Fruit fly (Drosophila melanogaster) whole organism, embryonic: ENCODE results near the gene CG6891.

Source experiments
- Atf-2 ChIP-seq: fragments of 200-800 bp; sonication (Bioruptor generic); optimal IDR thresholded peaks from 2 replicates; lab custom pipeline; 2016; ENCODE audit warnings: missing biosample characterization, missing genetic modification characterization
- Blimp-1 ChIP-seq: fragments of 200-800 bp; sonication (Bioruptor generic); optimal IDR thresholded peaks from 3 replicates; lab custom pipeline; 2018; ENCODE audit warnings: missing biosample characterization, missing genetic modification characterization, mild to moderate bottlenecking, moderate library complexity, missing genetic modification reagents
- BtbVII ChIP-seq: fragments of 200-800 bp; sonication (Bioruptor generic); optimal IDR thresholded peaks from 3 replicates; lab custom pipeline; 2017; ENCODE audit warnings: missing biosample characterization, mild to moderate bottlenecking, missing genetic modification characterization
- CG10147 ChIP-seq: fragments of 200-800 bp; sonication (Bioruptor generic); optimal IDR thresholded peaks from 2 replicates; lab custom pipeline; 2019; ENCODE audit warnings: missing biosample characterization, mild to moderate bottlenecking, missing genetic modification characterization, moderate library complexity
- CG10321 ChIP-seq: fragments of 200-800 bp; sonication (Bioruptor generic); IDR thresholded peaks from 2 replicates; pipeline ENCODE4 v1.3.6; 2022; ENCODE audit warnings: missing biosample characterization, missing genetic modification characterization
- CG12744 ChIP-seq: fragments of 200-800 bp; sonication (Bioruptor generic); optimal IDR thresholded peaks from 2 replicates; lab custom pipeline; 2016; ENCODE audit warnings: missing biosample characterization, missing genetic modification characterization
- CG13287 ChIP-seq: fragments of 200-800 bp; sonication (Bioruptor generic); IDR thresholded peaks from 2 replicates; pipeline ENCODE4 v1.3.6; 2022; ENCODE audit warnings: missing biosample characterization, missing genetic modification characterization; ENCODE audit not compliant: partially characterized antibody
- CG13424 ChIP-seq: fragments of 200-800 bp; sonication (Bioruptor generic); optimal IDR thresholded peaks from 2 replicates; lab custom pipeline; 2019; ENCODE audit warnings: missing biosample characterization, mild to moderate bottlenecking, missing genetic modification characterization, moderate library complexity
- CG14441 ChIP-seq: fragments of 200-800 bp; sonication (Bioruptor generic); IDR thresholded peaks from 2 replicates; pipeline ENCODE4 v1.3.6; 2022; ENCODE audit warnings: missing biosample characterization, missing genetic modification characterization
- CG17612 ChIP-seq: fragments of 200-800 bp; sonication (Bioruptor generic); IDR thresholded peaks from 2 replicates; pipeline ENCODE4 v1.3.6; 2022; ENCODE audit warnings: missing biosample characterization, missing genetic modification characterization
- CG18476 ChIP-seq: fragments of 200-800 bp; sonication (Bioruptor generic); optimal IDR thresholded peaks from 2 replicates; lab custom pipeline; 2016; ENCODE audit warnings: missing biosample characterization, mild to moderate bottlenecking, missing genetic modification characterization
- CG18619 ChIP-seq: fragments of 200-800 bp; sonication (Bioruptor generic); optimal IDR thresholded peaks from 3 replicates; lab custom pipeline; 2017; ENCODE audit warnings: missing biosample characterization, mild to moderate bottlenecking, missing genetic modification characterization
- CG2199 ChIP-seq: fragments of 200-800 bp; sonication (Bioruptor generic); IDR thresholded peaks from 3 replicates; pipeline ENCODE4 v1.3.6; 2022; ENCODE audit warnings: missing biosample characterization, missing genetic modification characterization
- CG2678 ChIP-seq: fragments of 200-800 bp; sonication (Bioruptor generic); optimal IDR thresholded peaks from 3 replicates; lab custom pipeline; 2019; ENCODE audit warnings: missing biosample characterization, mild to moderate bottlenecking, missing genetic modification characterization, moderate library complexity
- CG2875 ChIP-seq: fragments of 200-800 bp; sonication (Bioruptor generic); optimal IDR thresholded peaks from 2 replicates; lab custom pipeline; 2017; ENCODE audit warnings: missing biosample characterization, mild to moderate bottlenecking, missing genetic modification characterization, missing genetic modification reagents
- CG34422 ChIP-seq: fragments of 200-800 bp; sonication (Bioruptor generic); IDR thresholded peaks from 3 replicates; pipeline ENCODE4 v1.3.6; 2022; ENCODE audit warnings: missing biosample characterization, missing genetic modification characterization
- CG8290 ChIP-seq, 3 experiments: fragments of 200-800 bp; sonication (Bioruptor generic); optimal IDR thresholded peaks; 2 replicates each; lab custom pipeline; 2016 to 2019; ENCODE audit warnings: missing biosample characterization in 3 of 3, missing genetic modification characterization in 3 of 3, mild to moderate bottlenecking in 2 of 3, moderate library complexity in 1 of 3
- CG8388 ChIP-seq: fragments of 200-800 bp; sonication (Bioruptor generic); optimal IDR thresholded peaks from 2 replicates; lab custom pipeline; 2019; ENCODE audit warnings: missing biosample characterization, mild to moderate bottlenecking, missing genetic modification characterization, moderate library complexity
- CG8478 ChIP-seq: fragments of >200 bp; optimal IDR thresholded peaks from 2 replicates; lab custom pipeline; 2018
- CG8924 ChIP-seq: fragments of 200-800 bp; optimal IDR thresholded peaks from 3 replicates; lab custom pipeline; 2019; ENCODE audit warnings: missing biosample characterization, mild to moderate bottlenecking, missing genetic modification characterization, moderate library complexity
- CrebB ChIP-seq: fragments of 200-800 bp; sonication (Bioruptor generic); optimal IDR thresholded peaks from 3 replicates; lab custom pipeline; 2018; ENCODE audit warnings: missing biosample characterization, mild to moderate bottlenecking, missing genetic modification characterization
- Dek ChIP-seq: fragments of 200-800 bp; sonication (Bioruptor generic); optimal IDR thresholded peaks from 3 replicates; lab custom pipeline; 2019; ENCODE audit warnings: missing biosample characterization, mild to moderate bottlenecking, missing genetic modification characterization, moderate library complexity
- E2f2 ChIP-seq: fragments of 200-800 bp; sonication (Bioruptor generic); IDR thresholded peaks from 2 replicates; pipeline ENCODE4 v1.3.6; 2022; ENCODE audit warnings: missing biosample characterization, missing genetic modification characterization
- Fer1 ChIP-seq: fragments of 200-800 bp; sonication (Bioruptor generic); optimal IDR thresholded peaks from 2 replicates; lab custom pipeline; 2017; ENCODE audit warnings: missing biosample characterization, mild to moderate bottlenecking, missing genetic modification characterization
- GATAe ChIP-seq: fragments of 200-800 bp; sonication (Bioruptor generic); conservative IDR thresholded peaks from 2 replicates; pipeline ENCODE4 v1.3.6; 2022; ENCODE audit warnings: missing biosample characterization, missing genetic modification characterization
- HmgZ ChIP-seq: fragments of 200-800 bp; sonication (Bioruptor generic); optimal IDR thresholded peaks from 2 replicates; lab custom pipeline; 2018; ENCODE audit warnings: missing biosample characterization, mild to moderate bottlenecking, missing genetic modification characterization
- Hr51 ChIP-seq, 2 experiments: fragments of 200-800 bp; sonication (Bioruptor generic); optimal IDR thresholded peaks; 2 replicates in 1 of 2; 3 replicates in 1 of 2; lab custom pipeline; 2016 to 2018; ENCODE audit warnings: missing biosample characterization in 2 of 2, missing genetic modification characterization in 2 of 2, mild to moderate bottlenecking in 1 of 2, moderate library complexity in 1 of 2
- MESR4 ChIP-seq: fragments of 200-800 bp; sonication (Bioruptor generic); optimal IDR thresholded peaks from 2 replicates; lab custom pipeline; 2018; ENCODE audit warnings: missing biosample characterization, mild to moderate bottlenecking, missing genetic modification characterization, moderate library complexity
- Meics ChIP-seq: fragments of 200-800 bp; sonication (Bioruptor generic); optimal IDR thresholded peaks from 2 replicates; lab custom pipeline; 2017; ENCODE audit warnings: missing biosample characterization, mild to moderate bottlenecking, missing genetic modification characterization
- NC2α ChIP-seq: fragments of 200-800 bp; sonication (Bioruptor generic); optimal IDR thresholded peaks from 2 replicates; lab custom pipeline; 2016; ENCODE audit warnings: missing biosample characterization, missing genetic modification characterization
- Neu2 ChIP-seq: fragments of 200-800 bp; sonication (Bioruptor generic); optimal IDR thresholded peaks from 3 replicates; lab custom pipeline; 2016; ENCODE audit warnings: missing biosample characterization, missing genetic modification characterization, borderline replicate concordance
- Ptx1 ChIP-seq: fragments of 200-800 bp; sonication (Bioruptor generic); IDR thresholded peaks from 2 replicates; pipeline ENCODE4 v1.3.6; 2022; ENCODE audit warnings: missing biosample characterization, missing genetic modification characterization
- amos ChIP-seq: fragments of 200-800 bp; sonication (Bioruptor generic); IDR thresholded peaks from 2 replicates; pipeline ENCODE4 v1.3.6; 2022; ENCODE audit warnings: missing biosample characterization, missing genetic modification characterization; ENCODE audit not compliant: partially characterized antibody
- cas ChIP-seq: fragments of 200-800 bp; sonication (Bioruptor generic); IDR thresholded peaks from 2 replicates; pipeline ENCODE4 v1.3.6; 2022; ENCODE audit warnings: missing biosample characterization, missing genetic modification characterization
- caup ChIP-seq: fragments of 200-800 bp; sonication (Bioruptor generic); optimal IDR thresholded peaks from 3 replicates; lab custom pipeline; 2017; ENCODE audit warnings: missing biosample characterization, mild to moderate bottlenecking, missing genetic modification characterization, moderate library complexity; ENCODE audit not compliant: severe bottlenecking
- ci ChIP-seq: fragments of 200-800 bp; sonication (Bioruptor generic); IDR thresholded peaks from 3 replicates; pipeline ENCODE4 v1.3.6; 2022; ENCODE audit warnings: missing biosample characterization, missing genetic modification characterization
- crol ChIP-seq: fragments of 200-800 bp; sonication (Bioruptor generic); IDR thresholded peaks from 2 replicates; pipeline ENCODE4 v1.3.6; 2022; ENCODE audit warnings: missing biosample characterization, missing genetic modification characterization
- dpn ChIP-seq, 2 experiments: fragments of 200-800 bp; sonication (Bioruptor generic); optimal IDR thresholded peaks; 3 replicates each; lab custom pipeline; 2016; ENCODE audit warnings: missing biosample characterization in 2 of 2, missing genetic modification characterization in 2 of 2
- fd96Cb ChIP-seq: fragments of 200-800 bp; sonication (Bioruptor generic); optimal IDR thresholded peaks from 2 replicates; lab custom pipeline; 2018; ENCODE audit warnings: missing biosample characterization, mild to moderate bottlenecking, missing genetic modification characterization, moderate library complexity
- gem ChIP-seq: fragments of 200-800 bp; sonication (Bioruptor generic); optimal IDR thresholded peaks from 2 replicates; lab custom pipeline; 2019; ENCODE audit warnings: missing biosample characterization, mild to moderate bottlenecking, missing genetic modification characterization, moderate library complexity
- gt ChIP-seq: fragments of 200-800 bp; sonication (Bioruptor generic); IDR thresholded peaks from 2 replicates; pipeline ENCODE4 v1.3.6; 2022; ENCODE audit warnings: missing biosample characterization, missing genetic modification characterization
- lmd ChIP-seq: fragments of 200-800 bp; sonication (Bioruptor generic); IDR thresholded peaks from 2 replicates; pipeline ENCODE4 v1.3.6; 2022; ENCODE audit warnings: missing biosample characterization, missing genetic modification characterization
- mam ChIP-seq: fragments of 200-800 bp; sonication (Bioruptor generic); optimal IDR thresholded peaks from 3 replicates; lab custom pipeline; 2016; ENCODE audit warnings: missing biosample characterization, missing genetic modification characterization
- row ChIP-seq: fragments of 200-800 bp; sonication (Bioruptor generic); IDR thresholded peaks from 3 replicates; pipeline ENCODE4 v1.3.6; 2022; ENCODE audit warnings: missing biosample characterization, missing genetic modification characterization
- sisA ChIP-seq: fragments of 200-800 bp; sonication (Bioruptor generic); IDR thresholded peaks from 2 replicates; pipeline ENCODE4 v1.3.6; 2022; ENCODE audit warnings: missing biosample characterization, missing genetic modification characterization
- sr ChIP-seq: fragments of 200-800 bp; sonication (Bioruptor generic); IDR thresholded peaks from 3 replicates; pipeline ENCODE4 v1.3.6; 2022; ENCODE audit warnings: missing biosample characterization, missing genetic modification characterization
- tgo ChIP-seq: fragments of 200-800 bp; sonication (Bioruptor generic); IDR thresholded peaks from 3 replicates; pipeline ENCODE4 v1.3.6; 2022; ENCODE audit warnings: missing biosample characterization, missing genetic modification characterization
- toy ChIP-seq: fragments of 200-800 bp; sonication (Bioruptor generic); IDR thresholded peaks from 2 replicates; pipeline ENCODE4 v1.3.6; 2022; ENCODE audit warnings: missing biosample characterization, missing genetic modification characterization

Gene CG6891

DNA sequence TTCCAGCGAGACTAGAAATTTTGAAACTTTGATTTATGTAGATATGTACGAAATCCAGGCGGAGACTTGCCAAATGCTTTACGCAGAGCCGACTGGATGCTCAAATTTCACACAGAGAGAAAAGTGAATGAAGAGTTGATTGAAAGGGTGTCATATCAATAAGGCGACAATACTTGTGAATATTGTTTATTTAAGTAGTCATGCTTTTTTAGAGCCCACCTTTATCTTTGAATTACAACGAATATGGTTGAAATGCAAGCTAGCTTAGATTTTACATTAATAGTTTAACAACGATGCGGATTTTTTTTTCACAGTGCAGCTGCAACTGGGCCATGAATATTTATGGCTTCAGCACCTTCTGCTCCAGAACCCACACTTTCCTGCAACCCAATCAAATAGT, 35.2 kb upstream of the CG6891 start, which contains the start of gene CG6873:
CG6873 (minus strand) TSS at position 101 of the 400 bp plus-strand sequence.
- TF ChIP-seq lmd (GFP tag; lab: Robert Waterston, UW) (no peak), dpn (GFP tag; optimal IDR thresholded peaks at IDR 0.05; lab: Kevin White, UChicago) (no peak), E2f2 (GFP tag; lab: Robert Waterston, UW) (no peak), CG10321 (GFP tag; lab: Robert Waterston, UW) (no peak), MESR4 (no peak)

dm6 chrX:18748206-18748605, 26.8 kb upstream of the CG6891 start, which contains the start of gene CG12609:
Gene CG12609 (minus strand): TSS chrX:18748306.
- no peak for TF ChIP-seq GATAe (GFP tag; lab: Robert Waterston, UW)
- TF ChIP-seq CG2678 = no peak
- no peak for TF ChIP-seq gt (GFP tag; lab: Robert Waterston, UW)
- no peak for TF ChIP-seq gem (tag; lab: Kevin White, UChicago)
- no peak for TF ChIP-seq Atf-2
- TF ChIP-seq NC2α (GFP tag; lab: Kevin White, UChicago) = no peak
- no peak for TF ChIP-seq BtbVII (GFP tag; lab: Kevin White, UChicago)
- TF ChIP-seq CG18476 = no peak
- TF ChIP-seq CG14441 (GFP tag; lab: Robert Waterston, UW) = no peak
- no peak for TF ChIP-seq Fer1 (GFP tag; lab: Kevin White, UChicago)
- TF ChIP-seq CG12744 (GFP tag; lab: Kevin White, UChicago) = no peak
- TF ChIP-seq caup = no peak
- no peak for TF ChIP-seq toy (GFP tag; lab: Robert Waterston, UW)
- TF ChIP-seq sisA = no peak
- no peak for TF ChIP-seq CG18619
- no peak for TF ChIP-seq CrebB (tag; lab: Kevin White, UChicago)
- TF ChIP-seq, all 482 proteins: peak for 0

DNA sequence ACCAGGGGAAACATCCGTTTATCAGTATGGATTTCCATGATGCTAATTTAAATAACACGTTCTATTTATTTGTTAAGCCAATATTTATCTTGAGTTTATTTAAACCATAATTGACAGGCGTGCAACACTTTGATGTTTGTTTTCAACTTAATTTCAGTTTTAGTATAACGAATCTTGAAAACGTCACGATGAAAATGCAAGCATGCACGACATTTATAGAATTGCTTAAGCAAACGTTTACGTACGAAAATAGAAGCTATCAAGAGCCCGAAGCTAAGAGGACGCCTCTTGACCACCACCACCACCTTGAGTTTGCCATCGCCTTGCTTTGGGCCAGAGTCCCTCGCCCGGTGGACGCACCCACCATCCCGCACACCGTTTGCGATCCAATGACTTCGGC, 3.7 kb upstream of the CG6891 start:
- TF ChIP-seq CG8388 (GFP tag; lab: Kevin White, UChicago) = no peak
- TF ChIP-seq CG2199 = peak; percentile 99
- no peak for TF ChIP-seq amos

dm6 chrX:18771995-18772394, 3.0 kb upstream of the CG6891 start:
- TF ChIP-seq CG8290 (GFP tag; optimal IDR thresholded peaks at IDR 0.05; lab: Kevin White, UChicago) = no peak
- TF ChIP-seq CG8290 (tag; optimal IDR thresholded peaks at IDR 0.05; lab: Kevin White, UChicago) = peak in 1 of 2 experiments; percentile 37
- peak; percentile 27 for TF ChIP-seq HmgZ (tag; lab: Kevin White, UChicago)
- no peak for TF ChIP-seq row (GFP tag; lab: Robert Waterston, UW)
- TF ChIP-seq fd96Cb = no peak
- no peak for TF ChIP-seq mam
- no peak for TF ChIP-seq CG10147
- TF ChIP-seq CG13287 = 0 out of 2 replicates have a peak, but pooled peaks have one; percentile 10
- no peak for TF ChIP-seq Dek (tag; lab: Kevin White, UChicago)
- no peak for TF ChIP-seq Meics (GFP tag; lab: Kevin White, UChicago)
- no peak for TF ChIP-seq CG8924 (tag; lab: Kevin White, UChicago)
- TF ChIP-seq Hr51 (GFP tag; optimal IDR thresholded peaks at IDR 0.05; lab: Kevin White, UChicago) = no peak
- TF ChIP-seq CG34422 (GFP tag; lab: Robert Waterston, UW) = no peak
- TF ChIP-seq ci (GFP tag; lab: Robert Waterston, UW) = 0 out of 3 replicates have a peak, but pooled peaks have one; percentile 33
- TF ChIP-seq sr = no peak
- peak; percentile 73 for TF ChIP-seq crol (GFP tag; lab: Robert Waterston, UW)
- TF ChIP-seq Ptx1 (GFP tag; lab: Robert Waterston, UW) = no peak
- TF ChIP-seq CG8478 (lab: Kevin White, UChicago) = peak; percentile 48
- peak; percentile 52; the same call in 1 of the 2 replicates for TF ChIP-seq CG17612 (GFP tag; lab: Robert Waterston, UW)
- no peak for TF ChIP-seq Neu2 (GFP tag; lab: Kevin White, UChicago)
- TF ChIP-seq CG2875 (GFP tag; lab: Kevin White, UChicago) = no peak
- TF ChIP-seq Blimp-1 = no peak
- TF ChIP-seq tgo (GFP tag; lab: Robert Waterston, UW) = no peak
- no peak for TF ChIP-seq CG13424 (tag; lab: Kevin White, UChicago)
- TF ChIP-seq cas (GFP tag; lab: Robert Waterston, UW) = no peak
